Worm (Caenorhabditis elegans): ENCODE data around the gene T24E12.13.

DNA sequence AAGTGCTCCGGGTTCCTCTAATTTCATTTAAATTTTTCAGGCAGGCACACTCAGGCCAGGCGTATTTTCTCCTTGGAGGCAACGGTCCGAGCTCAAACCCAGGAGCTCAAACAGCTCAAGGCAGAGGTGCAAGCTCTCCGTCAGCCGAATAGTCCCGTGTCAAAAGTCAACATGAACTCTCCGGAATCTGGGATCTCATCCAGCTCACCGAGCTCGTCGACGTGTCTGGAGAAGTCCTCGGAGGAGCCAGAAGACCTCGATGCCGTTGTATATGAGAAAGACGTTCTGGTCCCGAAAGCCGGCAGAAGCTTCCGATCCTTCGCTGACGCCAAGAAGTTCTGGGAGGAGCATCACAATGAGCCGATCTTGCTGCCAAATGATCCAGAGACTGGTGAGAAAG is 1.5 kb upstream of the T24E12.13 start:
- TF ChIP-seq nhr-12 (tag; optimal IDR thresholded peaks at IDR 0.05), result no peak
- no peak for TF ChIP-seq ceh-63 (GFP tag; optimal IDR thresholded peaks at IDR 0.05)
- TF ChIP-seq lin-39 (tag; optimal IDR thresholded peaks at IDR 0.05), result no peak
- no peak for TF ChIP-seq nhr-28 (tag; optimal IDR thresholded peaks at IDR 0.05)
- no peak for TF ChIP-seq sptf-1 (tag; optimal IDR thresholded peaks at IDR 0.05)

All from whole organism, L1 larva.